Worm (Caenorhabditis elegans): ENCODE data around the gene T12A7.2.

ce11 chrIV:11779028-11779427 is 18.1 kb upstream of the T12A7.2 start, which contains the start of gene lpr-2:
- TF ChIP-seq unc-62 (GFP tag; optimal IDR thresholded peaks at IDR 0.05) = no peak
- TF ChIP-seq elt-1 (tag; optimal IDR thresholded peaks at IDR 0.05) = no peak
- TF ChIP-seq ztf-4 (tag; optimal IDR thresholded peaks at IDR 0.05) = no peak
- TF ChIP-seq aly-2 (tag; optimal IDR thresholded peaks at IDR 0.05) = no peak
- TF ChIP-seq ama-1 (optimal IDR thresholded peaks at IDR 0.05) = no peak
- TF ChIP-seq nhr-237 (tag; optimal IDR thresholded peaks at IDR 0.05) = no peak
- no peak for TF ChIP-seq F13H6.1 (tag; optimal IDR thresholded peaks at IDR 0.05)
- TF ChIP-seq sma-3 (GFP tag; optimal IDR thresholded peaks at IDR 0.05) = no peak
- no peak for TF ChIP-seq ceh-82 (tag; optimal IDR thresholded peaks at IDR 0.05)
- TF ChIP-seq nhr-11 (tag; optimal IDR thresholded peaks at IDR 0.05) = no peak
- no peak for TF ChIP-seq ceh-16 (tag; optimal IDR thresholded peaks at IDR 0.05)
- no peak for TF ChIP-seq mdl-1 (tag; optimal IDR thresholded peaks at IDR 0.05)
- TF ChIP-seq nhr-6 (tag; optimal IDR thresholded peaks at IDR 0.05) = no peak
- no peak for TF ChIP-seq fos-1 (tag; optimal IDR thresholded peaks at IDR 0.05)

Data from whole organism, L2 larva.